Worm (Caenorhabditis elegans) whole organism, L4 larva: ENCODE results near the gene exl-1.

Source experiments
- D1046.2 ChIP-seq: fragments of 200-800 bp; sonication (Bioruptor generic); IDR thresholded peaks from 2 replicates; pipeline ENCODE4 v1.3.6; 2022; ENCODE audit warnings: missing genetic modification characterization, missing compliant biosample characterization
- F49E8.2 ChIP-seq: sonication (generic microtip); optimal IDR thresholded peaks from 2 replicates; lab custom pipeline; 2016; ENCODE audit warnings: missing compliant biosample characterization, mild to moderate bottlenecking, missing genetic modification characterization, borderline replicate concordance
- R02D3.7 ChIP-seq: fragments of 150-350 bp; sonication (generic microtip); optimal IDR thresholded peaks from 3 replicates; lab custom pipeline; 2014; ENCODE audit warnings: missing biosample characterization, missing genetic modification characterization
- T20F7.1 ChIP-seq: fragments of 200-800 bp; sonication (Bioruptor generic); optimal IDR thresholded peaks from 2 replicates; lab custom pipeline; 2018; ENCODE audit warnings: mild to moderate bottlenecking, missing genetic modification characterization, missing compliant biosample characterization
- Y5F2A.4 ChIP-seq: fragments of 200-800 bp; sonication (Bioruptor generic); optimal IDR thresholded peaks from 2 replicates; lab custom pipeline; 2018; ENCODE audit warnings: mild to moderate bottlenecking, missing genetic modification characterization, missing compliant biosample characterization
- ZK337.2 ChIP-seq: fragments of 200-800 bp; sonication (Bioruptor generic); IDR thresholded peaks from 2 replicates; pipeline ENCODE4 v1.3.6; 2022; ENCODE audit warnings: missing genetic modification reagents, missing genetic modification characterization, missing compliant biosample characterization
- aha-1 ChIP-seq: fragments of 150-350 bp; peaks from one replicate; lab custom pipeline; 2014; ENCODE audit warnings: missing biosample characterization, missing genetic modification characterization
- aly-2 ChIP-seq: sonication (generic microtip); optimal IDR thresholded peaks from 2 replicates; lab custom pipeline; 2018; ENCODE audit warnings: missing biosample characterization, missing genetic modification characterization
- ceh-20 ChIP-seq: fragments of 200-800 bp; sonication (Bioruptor generic); IDR thresholded peaks from 2 replicates; pipeline ENCODE4 v1.3.6; 2022; ENCODE audit warnings: missing genetic modification reagents, missing genetic modification characterization, missing compliant biosample characterization
- ceh-32 ChIP-seq: sonication (generic microtip); optimal IDR thresholded peaks from 2 replicates; lab custom pipeline; 2016; ENCODE audit warnings: mild to moderate bottlenecking, missing genetic modification characterization, missing compliant biosample characterization; ENCODE audit not compliant: poor library complexity
- ceh-82 ChIP-seq: sonication (generic microtip); optimal IDR thresholded peaks from 2 replicates; lab custom pipeline; 2017; ENCODE audit warnings: missing biosample characterization, missing genetic modification characterization
- daf-19 ChIP-seq: fragments of 200-800 bp; sonication (Bioruptor generic); conservative IDR thresholded peaks from 2 replicates; pipeline ENCODE4 v1.3.6; 2022; ENCODE audit warnings: missing genetic modification characterization, missing compliant biosample characterization
- dmd-6 ChIP-seq: fragments of 200-800 bp; sonication (Bioruptor generic); IDR thresholded peaks from 2 replicates; pipeline ENCODE4 v1.3.6; 2022; ENCODE audit warnings: missing genetic modification reagents, missing genetic modification characterization, missing compliant biosample characterization
- egl-27 ChIP-seq: sonication (generic microtip); optimal IDR thresholded peaks from 3 replicates; lab custom pipeline; 2017; ENCODE audit warnings: missing biosample characterization, missing genetic modification reagents, missing genetic modification characterization
- fkh-10 ChIP-seq: fragments of 150-350 bp; optimal IDR thresholded peaks from 2 replicates; lab custom pipeline; 2014; ENCODE audit warnings: missing biosample characterization, missing genetic modification reagents, missing genetic modification characterization
- lin-15B ChIP-seq: fragments of 150-350 bp; sonication (generic microtip); optimal IDR thresholded peaks from 3 replicates; lab custom pipeline; 2014; ENCODE audit warnings: missing biosample characterization, missing genetic modification characterization
- lir-3 ChIP-seq: sonication (generic microtip); optimal IDR thresholded peaks from 2 replicates; lab custom pipeline; 2016; ENCODE audit warnings: mild to moderate bottlenecking, missing genetic modification characterization, missing compliant biosample characterization
- mdt-29 ChIP-seq: fragments of 200-800 bp; sonication (Bioruptor generic); IDR thresholded peaks from 2 replicates; pipeline ENCODE4 v1.3.6; 2022; ENCODE audit warnings: missing genetic modification reagents, missing genetic modification characterization, missing compliant biosample characterization
- mxl-2 ChIP-seq: fragments of 200-800 bp; sonication (Bioruptor generic); conservative IDR thresholded peaks from 2 replicates; pipeline ENCODE4 v1.3.6; 2022; ENCODE audit warnings: missing genetic modification reagents, missing genetic modification characterization, missing compliant biosample characterization
- nhr-42 ChIP-seq: fragments of 200-800 bp; sonication (Bioruptor generic); IDR thresholded peaks from 2 replicates; pipeline ENCODE4 v1.3.6; 2022; ENCODE audit warnings: missing genetic modification characterization, missing compliant biosample characterization
- nhr-6 ChIP-seq: fragments of 150-350 bp; optimal IDR thresholded peaks from 2 replicates; lab custom pipeline; 2014; ENCODE audit warnings: missing biosample characterization, missing genetic modification characterization
- pha-4 ChIP-seq, 2 experiments: fragments of 150-350 bp in 1 of 2; fragments of 200-800 bp in 1 of 2; sonication (Bioruptor generic) in 1 of 2; IDR thresholded peaks in 1 of 2; optimal IDR thresholded peaks in 1 of 2; 2 replicates each; pipeline versions ENCODE4 v1.3.6 to Lab custom; 2014 to 2022; ENCODE audit warnings: missing genetic modification characterization in 2 of 2, missing genetic modification reagents in 2 of 2, missing biosample characterization in 1 of 2, missing compliant biosample characterization in 1 of 2
- set-16 ChIP-seq: fragments of 200-800 bp; sonication (Bioruptor generic); IDR thresholded peaks from 2 replicates; pipeline ENCODE4 v1.3.6; 2022; ENCODE audit warnings: missing genetic modification reagents, missing genetic modification characterization, missing compliant biosample characterization
- spr-1 ChIP-seq: sonication (generic microtip); optimal IDR thresholded peaks from 2 replicates; lab custom pipeline; 2016; ENCODE audit warnings: mild to moderate bottlenecking, missing genetic modification characterization, missing compliant biosample characterization
- tra-1 ChIP-seq: fragments of 200-800 bp; sonication (Bioruptor generic); IDR thresholded peaks from 2 replicates; pipeline ENCODE4 v1.3.6; 2022; ENCODE audit warnings: missing genetic modification reagents, missing genetic modification characterization, missing compliant biosample characterization
- unc-62 ChIP-seq, 3 experiments: fragments of 150-350 bp in 1 of 3; sonication (generic microtip); optimal IDR thresholded peaks in 2 of 3; peaks in 1 of 3; 1 replicate in 1 of 3; 2 replicates in 2 of 3; lab custom pipeline; 2014 to 2017; ENCODE audit warnings: missing biosample characterization in 3 of 3, missing genetic modification characterization in 3 of 3, missing genetic modification reagents in 3 of 3, missing genotype in 1 of 3
- zfp-3 ChIP-seq: fragments of 200-800 bp; sonication (Bioruptor generic); conservative IDR thresholded peaks from 2 replicates; pipeline ENCODE4 v1.3.6; 2022; ENCODE audit warnings: missing genetic modification reagents, missing genetic modification characterization, missing compliant biosample characterization
- ztf-7 ChIP-seq: fragments of 150-350 bp; optimal IDR thresholded peaks from 2 replicates; lab custom pipeline; 2014; ENCODE audit warnings: missing biosample characterization, missing genetic modification characterization

Gene exl-1

DNA sequence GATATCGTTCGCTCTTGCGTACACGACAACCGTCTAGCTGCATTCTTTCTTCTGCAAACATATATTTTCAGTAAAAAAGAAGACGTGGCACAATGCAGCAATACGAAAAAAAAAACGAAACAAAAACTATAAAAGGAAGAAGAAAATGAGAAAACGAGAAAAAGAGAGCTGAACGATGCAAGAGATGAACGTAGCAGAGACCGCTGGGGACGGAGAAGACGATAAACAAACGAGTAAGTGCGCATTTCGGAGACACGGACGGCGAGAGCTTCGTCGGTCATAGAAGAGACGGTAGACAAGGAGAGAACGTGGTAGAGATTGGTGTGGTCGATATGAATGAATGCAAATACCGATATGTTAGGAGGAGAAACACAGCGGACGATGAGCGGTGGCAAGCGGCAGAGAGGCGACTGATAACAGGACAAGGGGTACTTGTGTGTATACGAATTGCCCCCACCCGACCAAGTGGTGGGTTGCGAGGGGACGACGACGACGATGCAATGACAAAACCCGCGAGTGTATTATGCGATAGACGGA lies 24.7 kb upstream of the exl-1 start, which contains the start of gene K04B12.2 (continued):
- TF ChIP-seq unc-62 (GFP tag; optimal IDR thresholded peaks at IDR 0.05 in 1 of 2; lab: Kevin White, UChicago) (peak in 1 of 2 experiments; percentile 51), unc-62 (tag; optimal IDR thresholded peaks at IDR 0.05; lab: Kevin White, UChicago) (no peak), ztf-7 (tag; lab: Kevin White, UChicago) (peak; percentile 60), nhr-42 (GFP tag; lab: Robert Waterston, UW) (peak; percentile 58; the same call in 1 of the 2 replicates)
- TF ChIP-seq, all 104 proteins: peak for 41

DNA sequence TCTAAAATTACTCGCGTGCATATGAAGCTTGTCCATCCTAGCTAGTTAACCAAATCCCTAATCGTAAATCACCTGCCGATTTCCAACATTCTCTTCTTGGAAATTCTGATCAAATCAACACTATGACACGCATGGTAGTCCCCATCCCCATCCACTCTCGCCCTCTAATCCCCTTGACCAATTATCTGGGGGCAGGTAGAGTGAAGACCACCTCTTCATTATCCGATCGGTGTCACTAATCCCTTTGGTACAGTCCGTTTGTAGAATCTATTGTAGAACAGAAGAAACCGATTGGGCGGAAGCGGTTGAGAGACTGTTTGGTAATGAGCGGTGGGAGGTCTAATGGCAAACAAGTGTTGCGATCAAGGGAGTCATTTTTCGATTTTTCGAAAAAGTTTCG lies 23.8 kb upstream of the exl-1 start:
- TF ChIP-seq mxl-2 (GFP tag; lab: Robert Waterston, UW) (no peak), tra-1 (GFP tag; lab: Robert Waterston, UW) (no peak)

DNA sequence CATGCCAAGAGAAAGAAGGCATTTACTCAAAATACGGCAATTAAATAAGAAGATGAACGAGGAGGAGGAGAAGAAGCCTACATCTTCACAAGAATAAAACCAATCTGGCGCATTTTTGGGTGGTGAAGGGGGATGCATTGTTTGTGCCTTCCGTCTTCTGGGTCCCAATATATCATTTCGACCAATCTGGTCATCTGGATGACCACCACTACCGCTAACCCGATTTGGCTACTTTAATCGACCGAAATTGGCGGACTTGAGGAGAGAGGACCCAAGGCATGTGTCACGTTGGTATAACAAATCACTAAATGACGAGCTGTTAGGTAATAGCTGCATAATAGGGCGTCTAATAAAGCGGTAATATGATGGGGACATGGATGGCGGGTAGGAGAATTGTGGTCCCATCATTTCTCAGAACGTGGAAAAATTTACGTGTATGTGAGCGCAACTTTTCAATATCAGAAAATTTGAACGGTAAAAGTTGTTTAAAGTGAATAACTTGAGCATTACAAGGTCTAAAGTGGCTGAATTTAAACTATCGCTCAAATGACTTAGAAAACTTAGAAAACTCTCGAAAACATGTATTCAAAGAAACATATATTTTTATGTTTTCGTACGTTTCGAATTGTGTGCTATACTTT lies 20.6 kb upstream of the exl-1 start:
- TF ChIP-seq unc-62 (GFP tag; optimal IDR thresholded peaks at IDR 0.05 in 1 of 2; lab: Kevin White, UChicago) = peak in 1 of 2 experiments; percentile 91
- no peak for TF ChIP-seq unc-62 (tag; optimal IDR thresholded peaks at IDR 0.05; lab: Kevin White, UChicago)
- no peak for TF ChIP-seq F49E8.2 (tag; lab: Kevin White, UChicago)

DNA sequence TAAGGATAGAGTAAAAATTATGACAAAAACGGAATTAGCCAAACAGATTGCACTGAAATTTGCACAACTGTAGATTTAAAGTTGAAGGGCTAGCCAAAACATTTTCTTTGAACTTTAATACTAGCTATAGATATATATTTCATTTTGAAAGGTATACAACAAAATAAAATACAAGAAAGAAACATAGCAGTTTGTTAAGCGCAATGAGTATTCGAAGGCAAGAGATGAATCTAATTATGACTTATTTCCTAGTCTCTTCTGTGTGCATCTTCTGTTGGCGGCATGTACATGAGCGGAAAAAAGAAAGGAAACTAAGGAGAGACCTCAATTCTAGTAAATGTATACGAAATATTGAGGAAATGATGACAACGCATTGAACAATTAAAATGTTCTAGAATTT lies 18.8 kb upstream of the exl-1 start:
- TF ChIP-seq ZK337.2 (GFP tag; lab: Robert Waterston, UW) (no peak), spr-1 (no peak), set-16 (GFP tag; lab: Robert Waterston, UW) (no peak), fkh-10 (GFP tag; lab: Kevin White, UChicago) (no peak), lin-15B (tag; lab: Kevin White, UChicago) (no peak), D1046.2 (no peak), dmd-6 (no peak), zfp-3 (GFP tag; lab: Robert Waterston, UW) (no peak), R02D3.7 (tag; lab: Kevin White, UChicago) (no peak), ceh-20 (no peak), ceh-82 (tag; lab: Kevin White, UChicago) (no peak), F49E8.2 (tag; lab: Kevin White, UChicago) (no peak), pha-4 (GFP tag; IDR thresholded peaks at IDR 0.05; lab: Robert Waterston, UW) (no peak), pha-4 (tag; optimal IDR thresholded peaks at IDR 0.05; lab: Kevin White, UChicago) (no peak), egl-27 (tag; lab: Kevin White, UChicago) (no peak), daf-19 (GFP tag; lab: Robert Waterston, UW) (no peak), nhr-6 (tag; lab: Kevin White, UChicago) (no peak), aly-2 (tag; lab: Kevin White, UChicago) (no peak)
- TF ChIP-seq, all 104 proteins: peak for 0

DNA sequence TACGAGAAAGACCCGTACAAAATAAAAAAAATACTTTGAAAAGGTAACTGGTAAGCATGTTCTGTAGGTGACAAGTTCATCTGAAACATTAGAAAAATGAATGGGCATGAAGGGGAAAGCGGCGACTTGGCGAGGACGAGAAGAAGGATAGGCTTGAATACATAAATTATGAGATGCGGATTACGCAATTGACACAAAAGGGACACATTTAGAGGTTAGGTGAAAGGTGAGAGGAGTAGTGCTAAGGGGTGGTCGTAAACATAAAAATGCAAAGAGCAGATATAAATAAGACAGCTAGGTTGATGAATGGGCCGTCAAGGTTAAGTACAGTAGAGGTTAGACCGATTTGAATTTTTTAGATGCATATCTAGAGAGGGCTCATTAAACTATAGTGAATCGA lies 15.6 kb upstream of the exl-1 start:
- TF ChIP-seq T20F7.1 (no peak), ceh-32 (no peak), unc-62 (GFP tag; optimal IDR thresholded peaks at IDR 0.05 in 1 of 2; lab: Kevin White, UChicago) (no peak), unc-62 (tag; optimal IDR thresholded peaks at IDR 0.05; lab: Kevin White, UChicago) (no peak), lir-3 (tag; lab: Kevin White, UChicago) (no peak), daf-19 (GFP tag; lab: Robert Waterston, UW) (no peak), Y5F2A.4 (GFP tag; lab: Kevin White, UChicago) (no peak)

DNA sequence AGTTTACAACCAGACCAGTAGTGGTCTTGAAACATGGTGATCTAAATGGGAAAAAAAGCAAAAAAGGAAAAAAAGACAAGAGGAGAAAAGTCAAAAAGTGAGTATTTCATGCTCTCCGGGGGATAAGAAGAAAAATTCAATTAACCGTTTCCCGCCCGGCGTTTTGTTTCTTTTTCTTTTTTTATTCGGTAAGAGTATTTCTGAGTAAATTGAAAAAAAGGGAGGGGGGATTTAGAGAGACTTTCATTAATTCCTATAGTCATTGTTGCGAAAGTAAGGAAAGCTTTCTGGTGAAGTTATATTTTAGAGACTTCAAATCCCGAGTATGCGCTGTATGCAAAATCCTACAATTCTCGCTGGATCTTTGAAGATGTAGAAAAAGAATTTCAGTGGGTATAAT lies 14.4 kb upstream of the exl-1 start:
- TF ChIP-seq mdt-29 (no peak), aha-1 (tag; lab: Kevin White, UChicago) (peak; percentile 36)
